Fruit fly (Drosophila melanogaster): ENCODE measurements around the gene CG18266.

DNA sequence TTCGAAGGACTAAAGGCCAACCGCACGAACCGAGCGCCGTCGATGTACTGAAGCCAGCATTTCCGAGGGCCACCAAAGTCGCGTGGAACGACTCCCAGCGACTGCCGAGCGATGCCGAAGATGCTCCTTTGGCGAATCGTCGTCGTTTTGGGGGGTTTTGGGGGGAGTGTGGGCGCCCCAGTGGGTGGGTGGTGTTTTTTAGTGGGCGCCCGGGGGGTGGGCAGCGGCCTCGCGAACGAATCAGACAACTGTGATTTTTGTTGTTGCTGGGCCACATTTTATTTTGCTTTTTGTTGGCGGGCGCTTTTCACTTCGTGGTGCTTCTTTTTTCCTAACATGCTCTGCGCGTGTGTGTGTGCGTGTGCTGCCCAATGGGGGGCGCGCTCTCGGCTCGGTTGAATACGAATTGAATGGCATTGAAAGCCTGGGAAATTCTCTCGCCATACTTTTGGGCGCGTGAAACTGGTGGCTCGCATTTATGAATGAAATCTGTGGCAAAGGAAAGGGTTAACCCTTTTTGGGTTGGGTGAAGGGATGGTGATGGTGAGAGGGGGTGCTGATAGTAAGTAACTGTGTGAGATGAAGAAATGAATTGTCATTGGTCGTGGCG is 21.4 kb downstream of the CG18266 start, which contains the start of gene DIP-eta:
- TF ChIP-seq bab1 (GFP tag; optimal IDR thresholded peaks at IDR 0.05) = no peak
- TF ChIP-seq Mnt (GFP tag; optimal IDR thresholded peaks at IDR 0.05) = no peak
- TF ChIP-seq Crg-1 (GFP tag; optimal IDR thresholded peaks at IDR 0.05) = no peak
